Fruit fly (Drosophila melanogaster) whole organism, embryonic: Measurements from ENCODE around the gene nAChRbeta1.

Experiments used
- Asciz ChIP-seq: fragments of 200-800 bp; sonication (Bioruptor generic); optimal IDR thresholded peaks from 2 replicates; lab custom pipeline; 2017; ENCODE audit warnings: missing biosample characterization, mild to moderate bottlenecking, missing genetic modification characterization, missing genetic modification reagents
- CG10654 ChIP-seq: fragments of 200-800 bp; sonication (Bioruptor generic); optimal IDR thresholded peaks from 2 replicates; lab custom pipeline; 2016; ENCODE audit warnings: missing biosample characterization, missing genetic modification characterization
- Gug ChIP-seq: fragments of 200-800 bp; sonication (Bioruptor generic); IDR thresholded peaks from 4 replicates; pipeline ENCODE4 v1.3.6; 2022; ENCODE audit warnings: missing biosample characterization, missing genetic modification characterization
- Nf-YA ChIP-seq: fragments of 200-800 bp; sonication (Bioruptor generic); IDR thresholded peaks from 2 replicates; pipeline ENCODE4 v1.3.6; 2022; ENCODE audit warnings: missing biosample characterization, missing genetic modification characterization
- Opbp ChIP-seq: fragments of 200-800 bp; sonication (Bioruptor generic); IDR thresholded peaks from 3 replicates; pipeline ENCODE4 v1.3.6; 2022; ENCODE audit warnings: missing biosample characterization, missing genetic modification characterization; ENCODE audit not compliant: partially characterized antibody

DNA sequence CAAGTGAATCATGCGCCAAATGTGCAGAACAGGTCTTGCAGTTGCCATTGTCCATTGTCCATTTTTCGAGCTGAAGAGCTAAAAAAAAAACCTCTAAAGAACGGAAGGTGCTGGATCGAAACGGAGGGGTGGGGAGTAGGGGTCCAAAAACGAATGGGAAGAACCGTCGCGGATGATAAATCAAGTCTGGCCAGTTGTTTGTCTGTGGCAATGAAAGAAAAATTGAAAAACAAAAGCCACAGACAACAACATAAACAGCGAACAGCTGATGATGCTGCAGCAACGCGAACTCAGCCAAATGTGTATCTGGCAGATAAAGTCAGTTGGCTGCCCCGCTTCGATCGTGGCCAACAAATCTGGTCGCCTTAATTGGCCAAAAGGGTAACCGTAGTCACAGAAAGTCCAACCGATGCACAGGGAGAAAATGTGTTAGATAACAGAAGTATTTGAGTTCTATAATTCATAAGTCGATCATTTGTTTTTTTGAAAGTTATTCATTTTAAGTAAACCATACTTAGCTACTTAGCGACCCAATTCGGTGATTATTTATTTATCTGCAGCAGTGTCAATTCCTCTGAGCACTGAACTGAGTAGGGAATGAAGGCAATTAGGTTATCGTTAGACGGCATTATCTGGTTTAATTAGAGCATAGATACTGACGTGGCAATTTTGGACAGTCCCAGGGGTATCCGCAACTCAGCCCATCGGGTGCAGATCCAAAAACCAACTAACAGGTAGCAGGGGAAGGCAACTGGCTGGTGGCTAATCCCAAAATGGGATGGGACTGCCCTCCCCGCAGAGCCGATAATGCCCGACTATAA lies 20.6 kb upstream of the nAChRbeta1 start:
- TF ChIP-seq CG10654 (GFP tag; lab: Kevin White, UChicago) = no peak
- TF ChIP-seq Nf-YA (GFP tag; lab: Robert Waterston, UW) = no peak
- no peak for TF ChIP-seq Asciz (GFP tag; lab: Kevin White, UChicago)
- no peak for TF ChIP-seq Gug (GFP tag; lab: Robert Waterston, UW)
- no peak for TF ChIP-seq Opbp (GFP tag; lab: Robert Waterston, UW)
